Worm (Caenorhabditis elegans): ENCODE data around the gene srv-31.
"Not testable (repeated sequence)": the region's sequence is repeated elsewhere in the genome, so short reads cannot be mapped to it uniquely, and the experiment has no call there.

Gene srv-31

ce11 chrIV:6271923-6272322 is at the start of gene srv-31:
Gene srv-31 (minus strand): TSS chrIV:6272023.
- TF ChIP-seq blmp-1 (tag; optimal IDR thresholded peaks at IDR 0.05) = no peak
- TF ChIP-seq mls-2 (tag; optimal IDR thresholded peaks at IDR 0.05) = no peak
- no peak for TF ChIP-seq nhr-76 (tag; optimal IDR thresholded peaks at IDR 0.05)
- no peak for TF ChIP-seq flh-1 (GFP tag; optimal IDR thresholded peaks at IDR 0.05)
- TF ChIP-seq sptf-1 (tag; optimal IDR thresholded peaks at IDR 0.05) = no peak
- no peak for TF ChIP-seq bed-3 (GFP tag; optimal IDR thresholded peaks at IDR 0.05)
- no peak for TF ChIP-seq hlh-1 (tag; optimal IDR thresholded peaks at IDR 0.05)
- no peak for TF ChIP-seq nhr-28 (tag; optimal IDR thresholded peaks at IDR 0.05)
- no peak for TF ChIP-seq ceh-83 (GFP tag; optimal IDR thresholded peaks at IDR 0.05)
- no peak for TF ChIP-seq lin-32 (GFP tag; optimal IDR thresholded peaks at IDR 0.05)
- no peak for TF ChIP-seq snpc-4 (tag; optimal IDR thresholded peaks at IDR 0.05)
- TF ChIP-seq zip-8 (tag; optimal IDR thresholded peaks at IDR 0.05) = no peak
- no peak for TF ChIP-seq sem-2 (GFP tag; optimal IDR thresholded peaks at IDR 0.05)
- TF ChIP-seq nhr-2 (tag; optimal IDR thresholded peaks at IDR 0.05) = no peak

ce11 chrIV:6317357-6317756 is 45.5 kb upstream of the srv-31 start, which contains the start of gene Y73B6BL.12:
Gene Y73B6BL.12 (minus strand): TSS chrIV:6317457.
- not testable (repeated sequence) for TF ChIP-seq ceh-43, tbx-8, drap-1 (GFP tag; optimal IDR thresholded peaks at IDR 0.05)

DNA sequence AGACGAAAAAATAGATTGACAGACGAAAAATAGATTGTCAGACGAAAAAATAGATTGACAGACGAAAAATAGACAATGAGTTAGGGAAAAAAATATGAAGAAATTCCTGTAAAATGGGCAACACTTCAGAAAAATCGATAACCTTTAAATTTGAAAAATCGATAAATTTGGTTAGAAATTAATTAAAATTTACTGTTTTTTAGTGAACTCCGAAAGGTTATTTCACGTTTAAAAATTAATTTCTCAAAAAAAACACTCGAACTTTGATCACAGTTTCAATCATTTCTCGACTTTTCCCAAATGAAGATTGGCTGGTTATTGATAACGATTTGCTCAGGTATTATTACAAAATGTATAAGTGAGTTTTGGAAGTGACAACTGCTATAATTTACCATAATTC is 35.6 kb upstream of the srv-31 start, which contains the start of gene csp-2:
TSS of gene csp-2 (plus strand) at position 301 of the 400 bp plus-strand sequence.
- TF ChIP-seq drap-1 (GFP tag; optimal IDR thresholded peaks at IDR 0.05) = no peak
- TF ChIP-seq mep-1 (tag; optimal IDR thresholded peaks at IDR 0.05) = no peak
- no peak for TF ChIP-seq lsy-2 (tag; optimal IDR thresholded peaks at IDR 0.05)
- TF ChIP-seq hlh-1 (tag; optimal IDR thresholded peaks at IDR 0.05) = no peak
- no peak for TF ChIP-seq tbx-8 (GFP tag; optimal IDR thresholded peaks at IDR 0.05)
- TF ChIP-seq sptf-1 (tag; optimal IDR thresholded peaks at IDR 0.05) = no peak
- TF ChIP-seq nhr-237 (tag; optimal IDR thresholded peaks at IDR 0.05) = no peak
- no peak for TF ChIP-seq nhr-2 (tag; optimal IDR thresholded peaks at IDR 0.05)
- no peak for TF ChIP-seq M03D4.4 (tag; optimal IDR thresholded peaks at IDR 0.05)
- no peak for TF ChIP-seq flh-1 (GFP tag; optimal IDR thresholded peaks at IDR 0.05)
- no peak for TF ChIP-seq ceh-39 (tag; optimal IDR thresholded peaks at IDR 0.05)
- no peak for TF ChIP-seq mls-2 (tag; optimal IDR thresholded peaks at IDR 0.05)
- no peak for TF ChIP-seq nhr-12 (tag; optimal IDR thresholded peaks at IDR 0.05)
- no peak for TF ChIP-seq ces-1 (GFP tag; optimal IDR thresholded peaks at IDR 0.05)
- no peak for TF ChIP-seq ceh-43 (GFP tag; optimal IDR thresholded peaks at IDR 0.05)
- no peak for TF ChIP-seq bed-3 (GFP tag; optimal IDR thresholded peaks at IDR 0.05)

ce11 chrIV:6303642-6304041 is 31.8 kb upstream of the srv-31 start, which contains the start of gene srv-25:
Gene srv-25 (minus strand): TSS chrIV:6303742.
- TF ChIP-seq mep-1 (tag; optimal IDR thresholded peaks at IDR 0.05) = no peak
- no peak for TF ChIP-seq ceh-39 (tag; optimal IDR thresholded peaks at IDR 0.05)
- no peak for TF ChIP-seq ham-2 (GFP tag; optimal IDR thresholded peaks at IDR 0.05)
- TF ChIP-seq flh-1 (GFP tag; optimal IDR thresholded peaks at IDR 0.05) = no peak
- no peak for TF ChIP-seq sem-2 (GFP tag; optimal IDR thresholded peaks at IDR 0.05)
- TF ChIP-seq nhr-76 (tag; optimal IDR thresholded peaks at IDR 0.05) = no peak
- no peak for TF ChIP-seq nhr-28 (tag; optimal IDR thresholded peaks at IDR 0.05)
- TF ChIP-seq blmp-1 (tag; optimal IDR thresholded peaks at IDR 0.05) = no peak
- no peak for TF ChIP-seq nhr-12 (tag; optimal IDR thresholded peaks at IDR 0.05)
- TF ChIP-seq lin-13 (tag; optimal IDR thresholded peaks at IDR 0.05) = no peak
- TF ChIP-seq pha-4 (tag; optimal IDR thresholded peaks at IDR 0.05) = no peak
- no peak for TF ChIP-seq unc-62 (GFP tag; optimal IDR thresholded peaks at IDR 0.05)
- no peak for TF ChIP-seq elt-3 (tag; optimal IDR thresholded peaks at IDR 0.05)
- no peak for TF ChIP-seq mab-5 (tag; optimal IDR thresholded peaks at IDR 0.05)

DNA sequence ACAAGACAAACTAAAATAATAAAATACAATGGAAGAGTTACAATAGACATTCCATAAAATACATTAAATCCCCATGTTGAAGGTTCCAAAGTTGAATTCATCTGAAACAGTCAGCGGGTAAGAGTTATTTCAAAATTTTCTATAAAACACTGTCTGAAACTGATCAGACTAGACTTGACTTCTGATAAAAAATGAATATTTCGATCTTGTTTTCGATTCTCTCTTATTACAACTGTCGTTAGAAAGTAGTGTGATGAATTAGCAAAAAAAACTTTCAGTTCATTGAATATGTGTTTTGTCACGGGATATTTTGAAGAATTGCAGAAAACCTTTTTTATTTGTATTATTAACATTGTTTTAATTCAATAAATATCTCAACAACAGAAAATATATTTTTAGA is 29.9 kb upstream of the srv-31 start, which contains the start of gene srv-26:
TSS of gene srv-26 (minus strand) at position 101 of the 400 bp plus-strand sequence.
- no peak for TF ChIP-seq unc-62 (GFP tag; optimal IDR thresholded peaks at IDR 0.05)

- TF ChIP-seq flh-1 (GFP tag; optimal IDR thresholded peaks at IDR 0.05) = no peak
- no peak for TF ChIP-seq lsy-2 (tag; optimal IDR thresholded peaks at IDR 0.05)
- TF ChIP-seq ceh-43 (GFP tag; optimal IDR thresholded peaks at IDR 0.05) = no peak
- no peak for TF ChIP-seq nhr-28 (tag; optimal IDR thresholded peaks at IDR 0.05)
- TF ChIP-seq elt-3 (tag; optimal IDR thresholded peaks at IDR 0.05) = no peak
- no peak for TF ChIP-seq nhr-237 (tag; optimal IDR thresholded peaks at IDR 0.05)
- TF ChIP-seq snpc-4 (tag; optimal IDR thresholded peaks at IDR 0.05) = no peak
- TF ChIP-seq sem-2 (GFP tag; optimal IDR thresholded peaks at IDR 0.05) = no peak
- TF ChIP-seq mep-1 (tag; optimal IDR thresholded peaks at IDR 0.05) = no peak
These were observed 27.7 kb upstream of the srv-31 start for ce11 chrIV:6299523-6299922.
